Fruit fly (Drosophila melanogaster): ENCODE results near the gene Ndae1.

DNA sequence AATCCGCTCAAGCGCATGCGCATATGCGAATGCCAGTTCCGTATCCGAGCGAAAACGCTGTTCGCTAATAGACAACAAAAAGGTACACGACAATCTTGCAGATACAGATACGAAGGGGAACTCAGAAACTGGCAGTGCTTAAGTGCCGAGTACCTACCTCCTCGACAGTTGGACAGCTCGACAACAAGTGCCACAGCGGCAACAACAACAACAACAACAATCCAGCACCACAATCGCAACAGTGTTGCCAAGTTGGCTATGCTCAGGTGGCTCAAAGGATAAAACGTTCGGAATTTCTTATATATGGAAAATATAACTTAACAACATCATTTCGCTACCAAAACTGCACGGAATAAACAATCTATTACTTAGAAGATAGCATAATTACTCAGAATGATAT, 40.7 kb upstream of the Ndae1 start:
- TF ChIP-seq CG16779 (tag; optimal IDR thresholded peaks at IDR 0.05) = no peak
- no peak for TF ChIP-seq Ets96B (tag; optimal IDR thresholded peaks at IDR 0.05)
- TF ChIP-seq CG11902 (GFP tag; optimal IDR thresholded peaks at IDR 0.05) = no peak
- TF ChIP-seq achi (GFP tag; optimal IDR thresholded peaks at IDR 0.05) = no peak
- TF ChIP-seq esn (GFP tag; optimal IDR thresholded peaks at IDR 0.05) = no peak
- no peak for TF ChIP-seq Hr39 (GFP tag; optimal IDR thresholded peaks at IDR 0.05)
- no peak for TF ChIP-seq CG1621 (tag; optimal IDR thresholded peaks at IDR 0.05)
- no peak for TF ChIP-seq Blimp-1 (GFP tag; optimal IDR thresholded peaks at IDR 0.05)
- TF ChIP-seq CG6854 (GFP tag; optimal IDR thresholded peaks at IDR 0.05) = no peak
- no peak for TF ChIP-seq Eip75B (GFP tag; optimal IDR thresholded peaks at IDR 0.05)
- peak; percentile 69 for TF ChIP-seq dsx (GFP tag; optimal IDR thresholded peaks at IDR 0.05; ENCODE audit: poor library complexity, severe bottlenecking)

All from whole organism, prepupa.